Worm (Caenorhabditis elegans): Measurements from ENCODE around the gene C33C12.4.

C33C12.4 gene

ce11 chrII:2150485-2150985 is 15.7 kb downstream of the C33C12.4 start, which contains the start of the genes C40A11.7 and C40A11.8:
Gene C40A11.7 (minus strand): TSS chrII:2150585.
Gene C40A11.8 (minus strand): TSS chrII:2150935.
- TF ChIP-seq flt-1 (GFP tag; IDR thresholded peaks at IDR 0.05) = no peak
- TF ChIP-seq tbx-11 (GFP tag; IDR thresholded peaks at IDR 0.05) = no peak
- TF ChIP-seq tra-4 (tag; optimal IDR thresholded peaks at IDR 0.05) = no peak

ce11 chrII:2146900-2147375 is 19.3 kb downstream of the C33C12.4 start, which contains the start of gene C40A11.2:
Gene C40A11.2 (plus strand): TSS chrII:2146950.
- TF ChIP-seq ceh-13 (GFP tag; optimal IDR thresholded peaks at IDR 0.05) (no peak), flt-1 (GFP tag; IDR thresholded peaks at IDR 0.05) (no peak)

ce11 chrII:2145566-2145965 is 20.7 kb downstream of the C33C12.4 start, which contains the start of gene C40A11.6:
Gene C40A11.6 (minus strand): TSS chrII:2145666.
- TF ChIP-seq hmg-4 (GFP tag; optimal IDR thresholded peaks at IDR 0.05) = no peak
- no peak for TF ChIP-seq sea-1 (GFP tag; conservative IDR thresholded peaks at IDR 0.05)
- no peak for TF ChIP-seq B0310.2 (tag; optimal IDR thresholded peaks at IDR 0.05)
- no peak for TF ChIP-seq hnd-1 (tag; optimal IDR thresholded peaks at IDR 0.05)
- TF ChIP-seq tbx-37 (GFP tag; conservative IDR thresholded peaks at IDR 0.05) = no peak
- TF ChIP-seq tra-4 (tag; optimal IDR thresholded peaks at IDR 0.05) = no peak
- no peak for TF ChIP-seq scrt-1 (GFP tag; IDR thresholded peaks at IDR 0.05)
- TF ChIP-seq ceh-36 (tag; optimal IDR thresholded peaks at IDR 0.05) = no peak
- TF ChIP-seq flt-1 (GFP tag; IDR thresholded peaks at IDR 0.05) = no peak
- no peak for TF ChIP-seq F13C5.2 (tag; optimal IDR thresholded peaks at IDR 0.05)
- TF ChIP-seq ceh-13 (GFP tag; optimal IDR thresholded peaks at IDR 0.05) = no peak
- TF ChIP-seq ama-1 (optimal IDR thresholded peaks at IDR 0.05) = no peak
- no peak for TF ChIP-seq aly-1 (tag; optimal IDR thresholded peaks at IDR 0.05)
- TF ChIP-seq hmbx-1 (tag; optimal IDR thresholded peaks at IDR 0.05) = no peak
- no peak for TF ChIP-seq ets-7 (tag; optimal IDR thresholded peaks at IDR 0.05)
- no peak for TF ChIP-seq pes-1 (GFP tag; IDR thresholded peaks at IDR 0.05)

DNA sequence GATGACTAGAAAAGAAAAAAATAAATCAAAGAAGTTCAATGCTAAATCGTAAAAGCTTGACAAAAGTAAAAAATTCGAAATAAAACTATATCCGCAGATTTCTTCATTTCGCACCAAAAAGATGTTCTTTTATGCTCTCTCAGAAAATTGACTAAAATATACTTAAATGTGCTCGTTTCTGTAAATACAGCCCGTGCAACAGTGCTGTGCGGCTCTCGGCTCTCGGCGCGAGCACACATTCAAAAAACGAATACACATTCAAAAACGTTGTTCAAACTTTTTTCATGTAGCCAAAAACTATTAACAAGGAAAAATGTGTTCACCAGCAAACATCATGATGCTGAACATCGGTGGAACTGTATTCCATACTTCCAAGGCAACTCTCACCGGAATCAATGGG is 25.5 kb downstream of the C33C12.4 start, which contains the start of gene C40A11.3:
Gene C40A11.3, plus strand, starts transcription at position 301 of the 400 bp plus-strand sequence.
- TF ChIP-seq tbx-11 (GFP tag; IDR thresholded peaks at IDR 0.05) (no peak), hmbx-1 (tag; optimal IDR thresholded peaks at IDR 0.05) (no peak), hmg-4 (GFP tag; optimal IDR thresholded peaks at IDR 0.05) (no peak), hnd-1 (tag; optimal IDR thresholded peaks at IDR 0.05) (no peak), ets-7 (tag; optimal IDR thresholded peaks at IDR 0.05) (no peak), sea-1 (GFP tag; conservative IDR thresholded peaks at IDR 0.05) (no peak), ama-1 (optimal IDR thresholded peaks at IDR 0.05) (no peak), ceh-13 (GFP tag; optimal IDR thresholded peaks at IDR 0.05) (no peak), ceh-36 (tag; optimal IDR thresholded peaks at IDR 0.05) (no peak), scrt-1 (GFP tag; IDR thresholded peaks at IDR 0.05) (no peak), flt-1 (GFP tag; IDR thresholded peaks at IDR 0.05) (no peak), pes-1 (GFP tag; IDR thresholded peaks at IDR 0.05) (no peak), aly-1 (tag; optimal IDR thresholded peaks at IDR 0.05) (no peak), F13C5.2 (tag; optimal IDR thresholded peaks at IDR 0.05) (no peak), tbx-37 (GFP tag; conservative IDR thresholded peaks at IDR 0.05) (no peak), tra-4 (tag; optimal IDR thresholded peaks at IDR 0.05) (no peak), B0310.2 (tag; optimal IDR thresholded peaks at IDR 0.05) (no peak)

DNA sequence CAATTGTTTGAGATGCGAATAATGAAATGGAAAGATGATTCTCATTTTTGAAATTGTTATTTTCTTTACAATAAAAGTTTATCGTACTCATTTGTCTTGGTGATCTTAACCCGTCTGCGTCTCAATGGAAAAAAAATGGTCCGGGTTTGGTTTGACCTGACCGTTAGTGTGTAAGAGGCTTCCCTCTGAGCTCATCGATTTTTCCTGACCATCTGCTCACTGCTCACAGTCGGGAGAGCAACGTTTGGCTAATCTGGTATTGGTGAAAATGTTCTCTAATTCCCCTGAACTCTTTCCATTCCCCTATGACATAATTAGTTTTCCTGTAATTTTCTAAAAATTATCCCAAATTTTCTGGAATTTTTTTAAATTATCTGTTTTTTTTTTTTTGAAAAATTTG is 27.4 kb downstream of the C33C12.4 start:
- no peak for TF ChIP-seq aly-1 (tag; optimal IDR thresholded peaks at IDR 0.05)
- TF ChIP-seq hmbx-1 (tag; optimal IDR thresholded peaks at IDR 0.05) = no peak

DNA sequence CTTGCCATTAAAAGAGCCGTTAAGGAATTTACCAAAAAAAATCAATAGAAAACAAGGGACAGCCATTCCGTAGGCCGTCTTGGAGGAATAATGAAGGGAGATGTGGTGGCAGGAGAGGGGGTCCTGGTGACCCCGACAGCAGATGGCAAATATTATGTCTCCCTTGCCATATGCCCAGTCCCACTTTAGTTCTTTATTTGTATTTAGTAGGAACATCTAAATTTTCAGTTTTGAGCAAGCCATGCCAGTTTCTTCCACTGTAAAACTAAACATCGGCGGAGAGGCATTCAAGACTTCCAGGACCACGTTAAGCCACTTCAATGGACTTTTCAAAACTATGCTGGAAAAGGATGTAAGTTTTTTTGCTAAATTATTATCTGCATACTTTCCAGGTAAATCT is 29.0 kb downstream of the C33C12.4 start, which contains the start of gene C40A11.4:
Gene C40A11.4, plus strand, starts transcription at position 188 of the 400 bp plus-strand sequence.
- TF ChIP-seq ama-1 (optimal IDR thresholded peaks at IDR 0.05) (no peak), F13C5.2 (tag; optimal IDR thresholded peaks at IDR 0.05) (no peak), hmg-4 (GFP tag; optimal IDR thresholded peaks at IDR 0.05) (no peak), tbx-37 (GFP tag; conservative IDR thresholded peaks at IDR 0.05) (no peak), ets-7 (tag; optimal IDR thresholded peaks at IDR 0.05) (no peak), ceh-13 (GFP tag; optimal IDR thresholded peaks at IDR 0.05) (no peak), sea-1 (GFP tag; conservative IDR thresholded peaks at IDR 0.05) (no peak), ceh-36 (tag; optimal IDR thresholded peaks at IDR 0.05) (no peak), flt-1 (GFP tag; IDR thresholded peaks at IDR 0.05) (no peak), scrt-1 (GFP tag; IDR thresholded peaks at IDR 0.05) (no peak)

DNA sequence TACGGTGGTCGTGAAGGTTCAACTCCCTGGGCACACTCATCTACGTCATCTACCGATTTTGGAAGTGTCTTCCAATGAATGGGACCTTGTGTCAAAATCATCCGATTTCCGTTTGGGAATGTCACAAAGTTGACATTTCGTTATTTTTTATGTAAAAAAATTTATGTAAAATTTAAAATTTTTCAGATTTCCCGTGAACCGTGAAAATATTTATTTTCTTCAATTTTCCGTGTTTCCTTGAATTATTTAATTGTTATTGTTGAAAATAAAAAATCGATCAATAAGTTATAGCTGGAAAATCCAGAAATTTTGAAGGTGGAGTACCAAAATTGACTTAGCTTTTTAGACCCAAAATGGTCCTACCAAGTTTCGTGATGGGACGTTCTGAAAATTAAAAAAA is 30.7 kb downstream of the C33C12.4 start, which contains the start of gene hpo-7:
Gene hpo-7, minus strand, starts transcription at position 101 of the 400 bp plus-strand sequence.
- no peak for TF ChIP-seq tbx-11 (GFP tag; IDR thresholded peaks at IDR 0.05)
- TF ChIP-seq aly-1 (tag; optimal IDR thresholded peaks at IDR 0.05) = no peak
- TF ChIP-seq ama-1 (optimal IDR thresholded peaks at IDR 0.05) = no peak
- no peak for TF ChIP-seq ceh-36 (tag; optimal IDR thresholded peaks at IDR 0.05)
- no peak for TF ChIP-seq ets-7 (tag; optimal IDR thresholded peaks at IDR 0.05)
- TF ChIP-seq scrt-1 (GFP tag; IDR thresholded peaks at IDR 0.05) = no peak
- no peak for TF ChIP-seq sea-1 (GFP tag; conservative IDR thresholded peaks at IDR 0.05)
- TF ChIP-seq tbx-37 (GFP tag; conservative IDR thresholded peaks at IDR 0.05) = no peak
- no peak for TF ChIP-seq hmg-4 (GFP tag; optimal IDR thresholded peaks at IDR 0.05)
- no peak for TF ChIP-seq flt-1 (GFP tag; IDR thresholded peaks at IDR 0.05)
- no peak for TF ChIP-seq F13C5.2 (tag; optimal IDR thresholded peaks at IDR 0.05)
- TF ChIP-seq pes-1 (GFP tag; IDR thresholded peaks at IDR 0.05) = no peak

DNA sequence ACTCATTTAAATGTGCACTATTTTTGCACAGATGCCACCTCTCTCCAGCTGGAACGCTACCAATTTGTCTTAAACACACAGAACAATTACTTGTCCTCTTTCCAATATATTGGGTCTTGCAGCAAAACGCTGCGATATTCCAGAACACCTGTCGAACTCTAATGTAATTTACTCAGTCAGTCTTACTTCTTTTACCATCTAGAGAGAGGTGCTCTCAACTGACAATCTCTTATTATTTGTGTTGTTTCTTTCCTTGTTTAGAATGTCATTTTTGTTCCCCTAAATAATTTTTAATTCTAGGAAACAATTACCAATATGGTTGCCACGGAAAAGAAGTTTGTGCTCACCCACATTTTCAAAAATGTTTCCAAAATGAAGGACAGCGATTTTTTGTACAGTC is 35.5 kb downstream of the C33C12.4 start, which contains the start of gene sdz-28:
Gene sdz-28, plus strand, starts transcription at position 301 of the 400 bp plus-strand sequence.
- TF ChIP-seq tbx-11 (GFP tag; IDR thresholded peaks at IDR 0.05) (no peak), hmbx-1 (tag; optimal IDR thresholded peaks at IDR 0.05) (no peak), flt-1 (GFP tag; IDR thresholded peaks at IDR 0.05) (no peak), pes-1 (GFP tag; IDR thresholded peaks at IDR 0.05) (no peak), F13C5.2 (tag; optimal IDR thresholded peaks at IDR 0.05) (no peak), aly-1 (tag; optimal IDR thresholded peaks at IDR 0.05) (no peak), scrt-1 (GFP tag; IDR thresholded peaks at IDR 0.05) (no peak), tra-4 (tag; optimal IDR thresholded peaks at IDR 0.05) (no peak)
